Fruit fly (Drosophila melanogaster) whole organism, embryonic: ENCODE measurements around the gene CG43707.

Source experiments
- Sry-β ChIP-seq: fragments of 200-800 bp; sonication (Bioruptor generic); optimal IDR thresholded peaks from 2 replicates; lab custom pipeline; 2018; ENCODE audit warnings: missing biosample characterization, mild to moderate bottlenecking, missing genetic modification characterization, moderate library complexity
- ranshi ChIP-seq: fragments of 200-800 bp; sonication (Bioruptor generic); IDR thresholded peaks from 2 replicates; pipeline ENCODE4 v1.3.6; 2022; ENCODE audit warnings: missing biosample characterization, missing genetic modification characterization

DNA sequence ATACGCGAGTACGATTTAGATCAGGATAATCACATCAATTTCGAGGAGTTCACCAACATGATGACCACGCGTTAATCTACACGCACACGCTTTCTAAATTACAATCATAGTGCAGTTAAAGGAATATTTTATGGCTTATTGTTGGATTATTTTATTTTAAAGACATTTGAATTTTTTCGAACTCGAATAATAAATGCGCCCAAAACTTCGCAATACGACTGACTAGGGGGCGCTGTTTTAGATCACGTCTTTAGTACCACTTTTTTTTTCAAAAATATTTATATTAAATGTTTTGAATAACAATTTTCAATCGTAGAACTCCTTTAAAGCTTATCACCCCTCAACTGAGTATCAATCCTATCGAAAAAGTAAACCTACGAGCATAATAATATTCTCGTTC is 28.3 kb downstream of the CG43707 start:
- TF ChIP-seq Sry-β (GFP tag; lab: Kevin White, UChicago) (no peak), ranshi (GFP tag; lab: Robert Waterston, UW) (no peak)
